Worm (Caenorhabditis elegans): ENCODE data around the gene T23E1.1.

The T23E1.1 gene

DNA sequence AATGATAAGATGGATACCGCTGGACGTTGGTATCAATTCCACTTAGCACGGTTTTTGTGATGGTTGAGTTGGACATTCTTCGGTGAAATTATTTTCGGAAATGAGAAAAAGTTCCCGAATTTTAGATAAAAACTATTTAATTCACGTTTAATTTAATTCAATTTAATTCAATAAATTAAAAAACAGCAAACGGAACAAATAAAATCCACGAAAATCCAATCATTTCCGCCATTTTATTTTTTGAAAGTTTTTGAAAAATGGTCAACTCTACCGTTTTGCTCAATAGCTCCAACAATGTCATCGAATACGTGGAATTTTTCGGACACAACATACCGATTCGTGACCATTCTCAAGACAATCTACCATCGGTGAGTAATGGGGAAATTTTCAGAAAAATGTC lies 51.0 kb downstream of the T23E1.1 start, which contains the start of the genes Y67D8B.3 and Y67D8B.5:
Gene Y67D8B.3 (minus strand): TSS at position 101 of the 400 bp plus-strand sequence.
Gene Y67D8B.5 (plus strand): TSS at position 233 of the 400 bp plus-strand sequence.
- TF ChIP-seq T22C8.4 (GFP tag; IDR thresholded peaks at IDR 0.05): no peak
- TF ChIP-seq klf-2 (GFP tag; conservative IDR thresholded peaks at IDR 0.05): no peak
- TF ChIP-seq cog-1 (tag; optimal IDR thresholded peaks at IDR 0.05): no peak
